Worm (Caenorhabditis elegans) whole organism, L1 larva: ENCODE measurements around the gene T02C1.1.
A peak's percentile ranks its signal among the peaks of the same experiment; 100 is the strongest.

Experiments
- C04F5.9 ChIP-seq: sonication (generic microtip); optimal IDR thresholded peaks from 2 replicates; lab custom pipeline; 2016; ENCODE audit warnings: missing genetic modification characterization, missing compliant biosample characterization
- C16A3.4 ChIP-seq: fragments of 150-350 bp; optimal IDR thresholded peaks from 2 replicates; lab custom pipeline; 2014; ENCODE audit warnings: missing biosample characterization, missing genetic modification characterization
- F16B12.6 ChIP-seq: fragments of 150-350 bp; optimal IDR thresholded peaks from 2 replicates; lab custom pipeline; 2014; ENCODE audit warnings: missing biosample characterization, missing genetic modification characterization
- aly-2 ChIP-seq: fragments of 150-350 bp; optimal IDR thresholded peaks from 2 replicates; lab custom pipeline; 2014; ENCODE audit warnings: missing biosample characterization, missing genetic modification characterization
- blmp-1 ChIP-seq: fragments of 150-350 bp; optimal IDR thresholded peaks from 2 replicates; lab custom pipeline; 2014; ENCODE audit warnings: missing biosample characterization, missing genetic modification characterization
- ceh-82 ChIP-seq, 3 experiments: fragments of 150-350 bp in 1 of 3; sonication (generic microtip) in 2 of 3; optimal IDR thresholded peaks; 2 replicates each; lab custom pipeline; 2014 to 2017; ENCODE audit warnings: missing biosample characterization in 3 of 3, missing genetic modification characterization in 3 of 3
- dpl-1 ChIP-seq, 3 experiments: fragments of 150-350 bp in 2 of 3; sonication (generic microtip) in 1 of 3; optimal IDR thresholded peaks; 2 replicates each; lab custom pipeline; 2014 to 2017; ENCODE audit warnings: missing biosample characterization in 3 of 3, missing genetic modification characterization in 3 of 3, missing genetic modification reagents in 3 of 3
- dsc-1 ChIP-seq: sonication (generic microtip); optimal IDR thresholded peaks from 2 replicates; lab custom pipeline; 2016; ENCODE audit warnings: mild to moderate bottlenecking, missing genetic modification characterization, missing compliant biosample characterization
- efl-1 ChIP-seq, 4 experiments: fragments of 150-350 bp; optimal IDR thresholded peaks in 3 of 4; peaks in 1 of 4; 1 replicate in 1 of 4; 2 replicates in 3 of 4; lab custom pipeline; 2014; ENCODE audit warnings: missing biosample characterization in 2 of 4, missing genetic modification characterization in 2 of 4, missing genetic modification reagents in 2 of 4
- elt-3 ChIP-seq, 6 experiments: fragments of 150-350 bp in 1 of 6; sonication (generic microtip); optimal IDR thresholded peaks; 2 replicates each; lab custom pipeline; 2017 to 2018; ENCODE audit warnings: missing biosample characterization in 6 of 6, missing genetic modification characterization in 6 of 6, inconsistent platforms in 1 of 6
- ets-5 ChIP-seq: fragments of 200-800 bp; sonication (Bioruptor generic); IDR thresholded peaks from 2 replicates; pipeline ENCODE4 v1.3.6; 2022; ENCODE audit warnings: missing genetic modification characterization, missing compliant biosample characterization
- fkh-8 ChIP-seq: sonication (generic microtip); optimal IDR thresholded peaks from 2 replicates; lab custom pipeline; 2016; ENCODE audit warnings: mild to moderate bottlenecking, missing genetic modification characterization, missing compliant biosample characterization
- hlh-17 ChIP-seq: fragments of 200-800 bp; sonication (Bioruptor generic); optimal IDR thresholded peaks from 2 replicates; lab custom pipeline; 2018; ENCODE audit warnings: missing genetic modification characterization, mild to moderate bottlenecking, missing compliant biosample characterization, moderate library complexity, borderline replicate concordance
- hlh-4 ChIP-seq: sonication (generic microtip); optimal IDR thresholded peaks from 2 replicates; lab custom pipeline; 2016; ENCODE audit warnings: mild to moderate bottlenecking, missing genetic modification characterization, missing compliant biosample characterization
- lin-13 ChIP-seq: fragments of 150-350 bp; optimal IDR thresholded peaks from 2 replicates; lab custom pipeline; 2014; ENCODE audit warnings: missing biosample characterization, missing genetic modification reagents, missing genetic modification characterization
- lin-14 ChIP-seq: fragments of 200-800 bp; sonication (Bioruptor generic); optimal IDR thresholded peaks from 2 replicates; lab custom pipeline; 2018; ENCODE audit warnings: mild to moderate bottlenecking, missing genetic modification characterization, moderate library complexity, missing compliant biosample characterization
- lin-15B ChIP-seq: fragments of 150-350 bp; sonication (generic microtip); optimal IDR thresholded peaks from 3 replicates; lab custom pipeline; 2014; ENCODE audit warnings: missing biosample characterization, missing genetic modification characterization
- lin-35 ChIP-seq, 2 experiments: fragments of 150-350 bp; optimal IDR thresholded peaks; 2 replicates each; lab custom pipeline; 2014; ENCODE audit warnings: missing biosample characterization in 2 of 2, missing genetic modification characterization in 2 of 2, missing genetic modification reagents in 2 of 2
- lsy-2 ChIP-seq, 2 experiments: fragments of 150-350 bp; optimal IDR thresholded peaks; 2 replicates each; lab custom pipeline; 2014; ENCODE audit warnings: missing biosample characterization in 2 of 2, missing genetic modification characterization in 2 of 2
- mab-9 ChIP-seq: fragments of 200-800 bp; sonication (Bioruptor generic); IDR thresholded peaks from 2 replicates; pipeline ENCODE4 v1.3.6; 2022; ENCODE audit warnings: missing genetic modification reagents, missing genetic modification characterization, missing compliant biosample characterization
- mef-2 ChIP-seq: fragments of 150-350 bp; optimal IDR thresholded peaks from 2 replicates; lab custom pipeline; 2014; ENCODE audit warnings: missing biosample characterization, missing genetic modification characterization
- mep-1 ChIP-seq: fragments of 150-350 bp; optimal IDR thresholded peaks from 2 replicates; lab custom pipeline; 2014; ENCODE audit warnings: missing biosample characterization, missing genetic modification characterization
- nhr-11 ChIP-seq: fragments of 150-350 bp; optimal IDR thresholded peaks from 2 replicates; lab custom pipeline; 2014; ENCODE audit warnings: missing biosample characterization, missing genetic modification characterization
- nhr-19 ChIP-seq: fragments of 200-800 bp; sonication (Bioruptor generic); conservative IDR thresholded peaks from 2 replicates; pipeline ENCODE4 v1.3.6; 2022; ENCODE audit warnings: missing genetic modification characterization, missing compliant biosample characterization
- nhr-20 ChIP-seq: sonication (generic microtip); optimal IDR thresholded peaks from 2 replicates; lab custom pipeline; 2016; ENCODE audit warnings: mild to moderate bottlenecking, missing genetic modification characterization, missing compliant biosample characterization
- nhr-47 ChIP-seq: sonication (generic microtip); optimal IDR thresholded peaks from 2 replicates; lab custom pipeline; 2016; ENCODE audit warnings: mild to moderate bottlenecking, missing genetic modification characterization, moderate library complexity, missing compliant biosample characterization
- nhr-71 ChIP-seq: sonication (generic microtip); optimal IDR thresholded peaks from 2 replicates; lab custom pipeline; 2016; ENCODE audit warnings: mild to moderate bottlenecking, missing genetic modification characterization, moderate library complexity, missing compliant biosample characterization
- nhr-76 ChIP-seq: sonication (generic microtip); optimal IDR thresholded peaks from 2 replicates; lab custom pipeline; 2017; ENCODE audit warnings: missing biosample characterization, missing genetic modification characterization
- nhr-77 ChIP-seq: fragments of 150-350 bp; optimal IDR thresholded peaks from 2 replicates; lab custom pipeline; 2014; ENCODE audit warnings: missing biosample characterization, missing genetic modification characterization
- nhr-84 ChIP-seq: sonication (generic microtip); optimal IDR thresholded peaks from 2 replicates; lab custom pipeline; 2017; ENCODE audit warnings: missing biosample characterization, missing genetic modification characterization
- nhr-85 ChIP-seq: sonication (generic microtip); peaks from one replicate; lab custom pipeline; 2016; ENCODE audit warnings: missing genetic modification characterization, inconsistent platforms, missing compliant biosample characterization
- pqm-1 ChIP-seq: sonication (generic microtip); optimal IDR thresholded peaks from 3 replicates; lab custom pipeline; 2017; ENCODE audit warnings: missing biosample characterization, missing genetic modification characterization
- rnt-1 ChIP-seq: sonication (generic microtip); optimal IDR thresholded peaks from 2 replicates; lab custom pipeline; 2016; ENCODE audit warnings: mild to moderate bottlenecking, missing genetic modification characterization, moderate library complexity, missing compliant biosample characterization
- skn-1 ChIP-seq: fragments of 150-350 bp; optimal IDR thresholded peaks from 2 replicates; lab custom pipeline; 2014; ENCODE audit warnings: missing biosample characterization, missing genetic modification characterization
- snpc-4 ChIP-seq: fragments of 150-350 bp; optimal IDR thresholded peaks from 2 replicates; lab custom pipeline; 2014; ENCODE audit warnings: missing biosample characterization, missing genetic modification characterization
- snu-23 ChIP-seq: sonication (generic microtip); optimal IDR thresholded peaks from 2 replicates; lab custom pipeline; 2016; ENCODE audit warnings: missing genetic modification characterization, missing compliant biosample characterization
- sup-37 ChIP-seq: fragments of 200-800 bp; sonication (Bioruptor generic); optimal IDR thresholded peaks from 2 replicates; lab custom pipeline; 2018; ENCODE audit warnings: mild to moderate bottlenecking, missing genetic modification characterization, missing compliant biosample characterization
- swsn-7 ChIP-seq: sonication (generic microtip); optimal IDR thresholded peaks from 2 replicates; lab custom pipeline; 2016; ENCODE audit warnings: missing genetic modification characterization, missing compliant biosample characterization
- tbx-2 ChIP-seq: sonication (generic microtip); optimal IDR thresholded peaks from 2 replicates; lab custom pipeline; 2016; ENCODE audit warnings: missing genetic modification characterization, missing compliant biosample characterization
- tlp-1 ChIP-seq: fragments of 150-350 bp; optimal IDR thresholded peaks from 2 replicates; lab custom pipeline; 2014; ENCODE audit warnings: missing biosample characterization, missing genetic modification characterization
- unc-86 ChIP-seq: sonication (generic microtip); optimal IDR thresholded peaks from 2 replicates; lab custom pipeline; 2016; ENCODE audit warnings: missing genetic modification characterization, missing compliant biosample characterization
- vab-15 ChIP-seq: sonication (generic microtip); optimal IDR thresholded peaks from 2 replicates; lab custom pipeline; 2017; ENCODE audit warnings: missing genotype, mild to moderate bottlenecking, missing genetic modification characterization, missing compliant biosample characterization
- xbp-1 ChIP-seq: sonication (generic microtip); optimal IDR thresholded peaks from 2 replicates; lab custom pipeline; 2016; ENCODE audit warnings: missing genetic modification characterization, missing compliant biosample characterization

Gene T02C1.1

ce11 chrIII:9215367-9215766 is 32.0 kb upstream of the T02C1.1 start, which contains the start of gene npr-29:
TSS of gene npr-29 (minus strand) at chrIII:9215467.
- TF ChIP-seq dpl-1 (GFP tag; optimal IDR thresholded peaks at IDR 0.05; lab: Kevin White, UChicago) = no peak
- no peak for TF ChIP-seq tbx-2 (tag; lab: Kevin White, UChicago)
- no peak for TF ChIP-seq nhr-11
- no peak for TF ChIP-seq elt-3 (tag; optimal IDR thresholded peaks at IDR 0.05; lab: Kevin White, UChicago)

- TF ChIP-seq swsn-7 (tag; lab: Kevin White, UChicago) (no peak), dsc-1 (tag; lab: Kevin White, UChicago) (no peak), lin-14 (GFP tag; lab: Kevin White, UChicago) (peak; percentile 21), aly-2 (tag; lab: Kevin White, UChicago) (peak; percentile 30)
Observed at ce11 chrIII:9224986-9225385, 22.3 kb upstream of the T02C1.1 start.

- TF ChIP-seq xbp-1 (tag; lab: Kevin White, UChicago) = peak; percentile 35
- peak in 2 of 3 experiments; percentile 8 to 49 for TF ChIP-seq ceh-82 (tag; optimal IDR thresholded peaks at IDR 0.05; lab: Kevin White, UChicago)
- peak; percentile 31 for TF ChIP-seq swsn-7 (tag; lab: Kevin White, UChicago)
- peak; percentile 58 for TF ChIP-seq lin-15B (tag; lab: Kevin White, UChicago)
- peak; percentile 56 for TF ChIP-seq nhr-85
- peak; percentile 37 for TF ChIP-seq nhr-20 (tag; lab: Kevin White, UChicago)
- TF ChIP-seq tbx-2 (tag; lab: Kevin White, UChicago) = peak; percentile 11
- TF ChIP-seq lsy-2 (tag; optimal IDR thresholded peaks at IDR 0.05; lab: Kevin White, UChicago) = peak; percentile 50 to 86
- TF ChIP-seq fkh-8 (tag; lab: Kevin White, UChicago) = peak; percentile 28
- peak; percentile 10 for TF ChIP-seq skn-1 (tag; lab: Kevin White, UChicago)
- no peak for TF ChIP-seq vab-15 (tag; lab: Kevin White, UChicago)
- TF ChIP-seq nhr-76 (tag; lab: Kevin White, UChicago) = no peak
- peak; percentile 26 for TF ChIP-seq lin-13 (GFP tag; lab: Kevin White, UChicago)
- peak; percentile 55 for TF ChIP-seq snu-23 (GFP tag; lab: Kevin White, UChicago)
- peak; percentile 66 for TF ChIP-seq nhr-71 (tag; lab: Kevin White, UChicago)
- TF ChIP-seq hlh-4 = no peak
- TF ChIP-seq snpc-4 (tag; lab: Kevin White, UChicago) = peak; percentile 28
- TF ChIP-seq hlh-17 (GFP tag; lab: Kevin White, UChicago) = no peak
- peak; percentile 46 for TF ChIP-seq nhr-77 (tag; lab: Kevin White, UChicago)
- TF ChIP-seq lin-14 (GFP tag; lab: Kevin White, UChicago) = peak; percentile 61
- no peak for TF ChIP-seq pqm-1 (tag; lab: Kevin White, UChicago)
- TF ChIP-seq efl-1 (optimal IDR thresholded peaks at IDR 0.05; lab: Kevin White, UChicago) = peak; percentile 85 to 99
- peak; percentile 86 to 98 for TF ChIP-seq efl-1 (GFP tag; optimal IDR thresholded peaks at IDR 0.05 in 1 of 2; lab: Kevin White, UChicago)
- TF ChIP-seq dpl-1 (GFP tag; optimal IDR thresholded peaks at IDR 0.05; lab: Kevin White, UChicago) = peak; percentile 90 to 94 (median 92)
- TF ChIP-seq aly-2 (tag; lab: Kevin White, UChicago) = no peak
- TF ChIP-seq C04F5.9 (tag; lab: Kevin White, UChicago) = no peak
- TF ChIP-seq tlp-1 (tag; lab: Kevin White, UChicago) = no peak
- peak; percentile 61 for TF ChIP-seq blmp-1 (tag; lab: Kevin White, UChicago)
- TF ChIP-seq lin-35 (GFP tag; optimal IDR thresholded peaks at IDR 0.05; lab: Kevin White, UChicago) = peak; percentile 88 to 95
- peak; percentile 22; the same call in 1 of the 2 replicates for TF ChIP-seq nhr-19
- no peak for TF ChIP-seq ets-5 (GFP tag; lab: Robert Waterston, UW)
- TF ChIP-seq unc-86 (tag; lab: Kevin White, UChicago) = peak; percentile 26
- peak; percentile 69 for TF ChIP-seq C16A3.4
- peak; percentile 27 for TF ChIP-seq rnt-1 (tag; lab: Kevin White, UChicago)
- peak; percentile 76 for TF ChIP-seq mep-1 (tag; lab: Kevin White, UChicago)
- TF ChIP-seq nhr-84 = no peak
- TF ChIP-seq mab-9 (GFP tag; lab: Robert Waterston, UW) = no peak
- peak; percentile 57 for TF ChIP-seq nhr-47 (tag; lab: Kevin White, UChicago)
- TF ChIP-seq sup-37 (GFP tag; lab: Kevin White, UChicago) = no peak
- TF ChIP-seq mef-2 (tag; lab: Kevin White, UChicago) = no peak
- TF ChIP-seq F16B12.6 (tag; lab: Kevin White, UChicago) = peak; percentile 52
Observed at ce11 chrIII:9228190-9228589, 19.1 kb upstream of the T02C1.1 start.
